Fruit fly (Drosophila melanogaster) whole organism, prepupa: ENCODE results near the gene Mccc1.

ENCODE experiments used
- Blimp-1 ChIP-seq: fragments of 200-800 bp; sonication (Bioruptor generic); optimal IDR thresholded peaks from 3 replicates; lab custom pipeline; 2017; ENCODE audit warnings: missing biosample characterization, missing genetic modification characterization, mild to moderate bottlenecking, moderate library complexity, missing genetic modification reagents
- CG10631 ChIP-seq: fragments of 200-800 bp; sonication (Bioruptor generic); optimal IDR thresholded peaks from 2 replicates; lab custom pipeline; 2016; ENCODE audit warnings: missing biosample characterization, missing genetic modification characterization
- CG10669 ChIP-seq: fragments of 200-800 bp; sonication (Bioruptor generic); optimal IDR thresholded peaks from 3 replicates; lab custom pipeline; 2018; ENCODE audit warnings: missing biosample characterization, mild to moderate bottlenecking, missing genetic modification characterization, moderate library complexity
- CG11902 ChIP-seq: fragments of 200-800 bp; sonication (Bioruptor generic); optimal IDR thresholded peaks from 3 replicates; lab custom pipeline; 2016; ENCODE audit warnings: missing biosample characterization, missing genetic modification characterization
- CG15336 ChIP-seq: fragments of 200-800 bp; sonication (Bioruptor generic); IDR thresholded peaks from 2 replicates; pipeline ENCODE4 v1.3.6; 2022; ENCODE audit warnings: missing biosample characterization, missing genetic modification characterization
- CG16779 ChIP-seq: fragments of 200-800 bp; sonication (Bioruptor generic); optimal IDR thresholded peaks from 3 replicates; lab custom pipeline; 2017; ENCODE audit warnings: missing biosample characterization, mild to moderate bottlenecking, missing genetic modification characterization
- CG31627 ChIP-seq: fragments of 200-800 bp; sonication (Bioruptor generic); optimal IDR thresholded peaks from 3 replicates; lab custom pipeline; 2016; ENCODE audit warnings: missing biosample characterization, missing genetic modification characterization
- CG32006 ChIP-seq: fragments of 200-800 bp; sonication (Bioruptor generic); optimal IDR thresholded peaks from 3 replicates; lab custom pipeline; 2017; ENCODE audit warnings: missing biosample characterization, mild to moderate bottlenecking, missing genetic modification characterization
- CG34406 ChIP-seq: fragments of 200-800 bp; sonication (Bioruptor generic); optimal IDR thresholded peaks from 3 replicates; lab custom pipeline; 2016; ENCODE audit warnings: missing biosample characterization, missing genetic modification characterization
- CG3919 ChIP-seq: fragments of 200-800 bp; sonication (Bioruptor generic); optimal IDR thresholded peaks from 3 replicates; lab custom pipeline; 2016; ENCODE audit warnings: missing biosample characterization, missing genetic modification characterization
- CG4318 ChIP-seq: fragments of 200-800 bp; sonication (Bioruptor generic); optimal IDR thresholded peaks from 3 replicates; lab custom pipeline; 2017; ENCODE audit warnings: missing biosample characterization, mild to moderate bottlenecking, missing genetic modification characterization
- CG6163 ChIP-seq: fragments of 200-800 bp; sonication (Bioruptor generic); IDR thresholded peaks from 3 replicates; pipeline ENCODE4 v1.3.6; 2022; ENCODE audit warnings: missing biosample characterization, missing genetic modification characterization
- CG6792 ChIP-seq: fragments of 200-800 bp; sonication (Bioruptor generic); optimal IDR thresholded peaks from 3 replicates; lab custom pipeline; 2016; ENCODE audit warnings: missing biosample characterization, missing genetic modification characterization
- CG6854 ChIP-seq: fragments of 200-800 bp; sonication (Bioruptor generic); optimal IDR thresholded peaks from 2 replicates; lab custom pipeline; 2017; ENCODE audit warnings: missing biosample characterization, mild to moderate bottlenecking, missing genetic modification characterization
- CG7368 ChIP-seq: fragments of 200-800 bp; sonication (Bioruptor generic); optimal IDR thresholded peaks from 3 replicates; lab custom pipeline; 2016; ENCODE audit warnings: missing biosample characterization, missing genetic modification characterization
- CG8119 ChIP-seq: fragments of 200-800 bp; sonication (Bioruptor generic); IDR thresholded peaks from 3 replicates; pipeline ENCODE4 v1.3.6; 2022; ENCODE audit warnings: missing biosample characterization, missing genetic modification characterization
- CG8319 ChIP-seq: fragments of 200-800 bp; sonication (Bioruptor generic); optimal IDR thresholded peaks from 3 replicates; lab custom pipeline; 2016; ENCODE audit warnings: missing biosample characterization, missing genetic modification characterization
- CG8632 ChIP-seq: fragments of 200-800 bp; sonication (Bioruptor generic); optimal IDR thresholded peaks from 3 replicates; lab custom pipeline; 2016; ENCODE audit warnings: missing biosample characterization, missing genetic modification characterization
- Eip75B ChIP-seq: fragments of 200-800 bp; sonication (Bioruptor generic); optimal IDR thresholded peaks from 3 replicates; lab custom pipeline; 2016; ENCODE audit warnings: missing biosample characterization, missing genetic modification characterization
- Eip78C ChIP-seq: fragments of 200-800 bp; sonication (Bioruptor generic); peaks from one replicate; lab custom pipeline; 2016; ENCODE audit warnings: missing biosample characterization, missing genetic modification characterization
- Ets21C ChIP-seq: fragments of 200-800 bp; sonication (Bioruptor generic); optimal IDR thresholded peaks from 3 replicates; lab custom pipeline; 2016; ENCODE audit warnings: missing biosample characterization, missing genetic modification characterization
- Ets96B ChIP-seq: fragments of 200-800 bp; optimal IDR thresholded peaks from 2 replicates; lab custom pipeline; 2019; ENCODE audit warnings: missing biosample characterization, mild to moderate bottlenecking, missing genetic modification characterization, moderate library complexity
- Gug ChIP-seq: fragments of 200-800 bp; sonication (Bioruptor generic); IDR thresholded peaks from 2 replicates; pipeline ENCODE4 v1.3.6; 2022; ENCODE audit warnings: missing biosample characterization, missing genetic modification characterization
- Hr39 ChIP-seq: fragments of 200-800 bp; sonication (Bioruptor generic); optimal IDR thresholded peaks from 2 replicates; lab custom pipeline; 2016; ENCODE audit warnings: missing biosample characterization, missing genetic modification characterization
- Hr4 ChIP-seq: fragments of 200-800 bp; sonication (Bioruptor generic); optimal IDR thresholded peaks from 3 replicates; lab custom pipeline; 2016; ENCODE audit warnings: missing biosample characterization, missing genetic modification characterization
- Met ChIP-seq: fragments of 200-800 bp; sonication (Bioruptor generic); optimal IDR thresholded peaks from 3 replicates; lab custom pipeline; 2016; ENCODE audit warnings: missing biosample characterization, missing genetic modification characterization
- OdsH ChIP-seq: fragments of 200-800 bp; sonication (Bioruptor generic); optimal IDR thresholded peaks from 3 replicates; lab custom pipeline; 2016; ENCODE audit warnings: missing biosample characterization, missing genetic modification characterization
- Smox ChIP-seq: fragments of 200-800 bp; sonication (Bioruptor generic); optimal IDR thresholded peaks from 3 replicates; lab custom pipeline; 2016; ENCODE audit warnings: missing biosample characterization, missing genetic modification characterization
- Sox102F ChIP-seq: fragments of 200-800 bp; sonication (Bioruptor generic); optimal IDR thresholded peaks from 2 replicates; lab custom pipeline; 2016; ENCODE audit warnings: missing biosample characterization, mild to moderate bottlenecking, missing genetic modification characterization
- Sox14 ChIP-seq: fragments of 200-800 bp; sonication (Bioruptor generic); optimal IDR thresholded peaks from 3 replicates; lab custom pipeline; 2016; ENCODE audit warnings: missing biosample characterization, missing genetic modification characterization
- Sox15 ChIP-seq: fragments of 200-800 bp; sonication (Bioruptor generic); optimal IDR thresholded peaks from 3 replicates; lab custom pipeline; 2016; ENCODE audit warnings: missing biosample characterization, missing genetic modification characterization
- achi ChIP-seq: fragments of 200-800 bp; sonication (Bioruptor generic); optimal IDR thresholded peaks from 3 replicates; lab custom pipeline; 2016; ENCODE audit warnings: missing biosample characterization, missing genetic modification characterization
- acj6 ChIP-seq: fragments of 200-800 bp; sonication (Bioruptor generic); optimal IDR thresholded peaks from 3 replicates; lab custom pipeline; 2016; ENCODE audit warnings: missing biosample characterization, missing genetic modification characterization
- cyc ChIP-seq: fragments of 200-800 bp; sonication (Bioruptor generic); optimal IDR thresholded peaks from 3 replicates; lab custom pipeline; 2016; ENCODE audit warnings: missing biosample characterization, missing genetic modification characterization
- dac ChIP-seq: fragments of 200-800 bp; sonication (Bioruptor generic); optimal IDR thresholded peaks from 2 replicates; lab custom pipeline; 2017; ENCODE audit warnings: missing biosample characterization, mild to moderate bottlenecking, missing genetic modification characterization
- eg ChIP-seq: fragments of 200-800 bp; sonication (Bioruptor generic); IDR thresholded peaks from 3 replicates; pipeline ENCODE4 v1.3.6; 2022; ENCODE audit warnings: missing biosample characterization, missing genetic modification characterization
- esn ChIP-seq: fragments of 200-800 bp; sonication (Bioruptor generic); optimal IDR thresholded peaks from 2 replicates; lab custom pipeline; 2016; ENCODE audit warnings: missing biosample characterization, mild to moderate bottlenecking, missing genetic modification characterization, moderate library complexity
- fd59A ChIP-seq: fragments of 200-800 bp; sonication (Bioruptor generic); optimal IDR thresholded peaks from 2 replicates; lab custom pipeline; 2017; ENCODE audit warnings: missing biosample characterization, mild to moderate bottlenecking, missing genetic modification characterization, missing genetic modification reagents
- fd85E ChIP-seq: fragments of 200-800 bp; sonication (Bioruptor generic); optimal IDR thresholded peaks from 3 replicates; lab custom pipeline; 2016; ENCODE audit warnings: missing biosample characterization, missing genetic modification characterization
- fkh ChIP-seq: fragments of 200-800 bp; sonication (Bioruptor generic); optimal IDR thresholded peaks from 3 replicates; lab custom pipeline; 2017; ENCODE audit warnings: missing biosample characterization, mild to moderate bottlenecking, missing genetic modification characterization, moderate library complexity
- lz ChIP-seq: fragments of 200-800 bp; sonication (Bioruptor generic); optimal IDR thresholded peaks from 3 replicates; lab custom pipeline; 2016; ENCODE audit warnings: missing biosample characterization, missing genetic modification characterization
- net ChIP-seq: fragments of 200-800 bp; sonication (Bioruptor generic); optimal IDR thresholded peaks from 3 replicates; lab custom pipeline; 2016; ENCODE audit warnings: missing biosample characterization, missing genetic modification characterization
- pdm3 ChIP-seq: fragments of 200-800 bp; sonication (Bioruptor generic); optimal IDR thresholded peaks from 3 replicates; lab custom pipeline; 2016; ENCODE audit warnings: missing biosample characterization, missing genetic modification characterization
- salr ChIP-seq, 2 experiments: fragments of 200-800 bp; sonication (Bioruptor generic); optimal IDR thresholded peaks; 3 replicates each; lab custom pipeline; 2016 to 2018; ENCODE audit warnings: missing biosample characterization in 2 of 2, missing genetic modification characterization in 2 of 2, mild to moderate bottlenecking in 1 of 2
- spab ChIP-seq: fragments of 200-800 bp; sonication (Bioruptor generic); optimal IDR thresholded peaks from 2 replicates; lab custom pipeline; 2017; ENCODE audit warnings: missing biosample characterization, mild to moderate bottlenecking, missing genetic modification characterization, missing genetic modification reagents
- ss ChIP-seq, 2 experiments: fragments of 200-800 bp; sonication (Bioruptor generic); optimal IDR thresholded peaks; 2 replicates in 1 of 2; 3 replicates in 1 of 2; lab custom pipeline; 2017 to 2018; ENCODE audit warnings: mild to moderate bottlenecking in 2 of 2, missing biosample characterization in 2 of 2, missing genetic modification characterization in 2 of 2, moderate library complexity in 1 of 2
- svp ChIP-seq: fragments of 200-800 bp; sonication (Bioruptor generic); peaks from one replicate; lab custom pipeline; 2016; ENCODE audit warnings: missing biosample characterization, missing genetic modification characterization
- vri ChIP-seq: fragments of 200-800 bp; sonication (Bioruptor generic); optimal IDR thresholded peaks from 3 replicates; lab custom pipeline; 2016; ENCODE audit warnings: missing biosample characterization, mild to moderate bottlenecking, missing genetic modification characterization

The Mccc1 gene

DNA sequence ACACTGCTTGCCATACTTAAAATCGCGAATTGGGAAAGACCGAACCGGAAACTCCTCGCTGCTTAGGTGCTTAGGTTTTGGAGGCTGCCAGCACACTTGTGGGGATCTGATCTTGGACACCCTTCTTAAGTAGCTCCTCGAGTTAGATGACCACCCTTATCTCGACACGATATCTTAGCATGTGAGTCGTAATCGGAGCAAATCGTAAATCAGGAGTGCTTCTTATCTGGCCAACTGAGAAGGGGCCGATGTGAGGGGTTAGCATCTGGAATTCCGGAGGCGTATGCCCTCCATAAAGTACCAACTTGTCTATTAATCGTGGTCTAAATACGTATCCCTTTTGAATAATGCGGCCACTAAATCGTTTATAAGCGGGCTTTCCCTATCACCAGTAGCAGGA, 39.1 kb downstream of the Mccc1 start, which contains the start of gene salt:
salt (minus strand) TSS at position 101 of the 400 bp plus-strand sequence.
- TF ChIP-seq Gug (no peak), CG6854 (GFP tag; lab: Kevin White, UChicago) (no peak), CG31627 (GFP tag; lab: Kevin White, UChicago) (no peak), OdsH (GFP tag; lab: Kevin White, UChicago) (no peak), cyc (GFP tag; lab: Kevin White, UChicago) (no peak), CG16779 (no peak), CG6792 (GFP tag; lab: Kevin White, UChicago) (no peak), CG6163 (GFP tag; lab: Robert Waterston, UW) (no peak)

DNA sequence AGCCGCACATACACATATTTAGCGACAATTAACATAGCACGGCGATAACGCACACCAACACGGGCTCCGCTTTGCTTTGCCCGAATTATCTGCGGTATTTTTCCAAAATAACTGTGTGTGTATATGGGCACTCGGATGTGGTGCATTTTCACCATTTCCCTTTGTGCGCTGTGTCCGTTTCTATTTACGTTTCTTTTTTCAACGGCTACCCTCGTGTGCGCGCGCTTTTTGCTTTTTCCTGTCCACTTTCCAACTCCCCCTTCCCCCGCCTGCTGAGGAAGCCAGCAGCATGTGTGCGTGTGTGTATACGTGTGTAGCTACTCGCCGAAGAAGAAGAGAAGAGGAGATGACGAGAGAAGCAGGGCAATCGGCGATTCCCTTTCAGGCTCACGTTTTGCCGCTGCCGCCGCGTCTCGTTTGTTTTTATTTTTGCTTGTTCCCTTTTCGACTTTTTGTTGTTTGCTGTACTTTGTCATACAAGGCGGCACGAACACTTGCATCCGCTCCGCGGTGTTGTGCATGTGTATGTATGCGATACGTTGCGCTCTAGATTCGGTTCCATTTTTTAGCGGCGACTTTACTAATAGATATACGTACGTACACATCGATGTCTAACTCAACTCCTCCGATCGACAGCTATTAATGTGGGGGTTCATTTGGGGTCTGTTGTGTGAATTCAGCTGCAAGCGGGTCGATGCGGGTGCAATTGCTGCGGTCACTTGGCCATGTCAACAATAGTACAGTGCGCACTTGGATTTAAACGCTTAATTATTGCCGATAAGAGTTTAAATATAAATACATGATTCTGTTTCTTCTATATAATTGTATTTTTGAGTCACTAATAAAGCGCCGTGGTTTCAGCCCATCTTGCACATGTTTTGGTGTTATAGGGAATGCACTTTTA, 45.4 kb downstream of the Mccc1 start:
- TF ChIP-seq achi (GFP tag; lab: Kevin White, UChicago) (peak; percentile 2), Eip75B (GFP tag; lab: Kevin White, UChicago) (peak; percentile 51), Sox14 (GFP tag; lab: Kevin White, UChicago) (peak; percentile 54), Met (GFP tag; lab: Kevin White, UChicago) (no peak), Hr4 (GFP tag; lab: Kevin White, UChicago) (no peak), CG6792 (GFP tag; lab: Kevin White, UChicago) (peak; percentile 1), CG8319 (GFP tag; lab: Kevin White, UChicago) (no peak), salr (GFP tag; optimal IDR thresholded peaks at IDR 0.05; lab: Kevin White, UChicago) (no peak), spab (GFP tag; lab: Kevin White, UChicago) (peak; percentile 36), OdsH (GFP tag; lab: Kevin White, UChicago) (no peak), fd59A (GFP tag; lab: Kevin White, UChicago) (no peak), CG11902 (GFP tag; lab: Kevin White, UChicago) (no peak), esn (GFP tag; lab: Kevin White, UChicago) (peak; percentile 12), fd85E (GFP tag; lab: Kevin White, UChicago) (no peak), CG31627 (GFP tag; lab: Kevin White, UChicago) (no peak), Ets96B (peak; percentile 52), Hr39 (GFP tag; lab: Kevin White, UChicago) (no peak), ss (GFP tag; optimal IDR thresholded peaks at IDR 0.05; lab: Kevin White, UChicago) (peak; percentile 79 to 90), fkh (GFP tag; lab: Kevin White, UChicago) (peak; percentile 80), CG6854 (GFP tag; lab: Kevin White, UChicago) (peak; percentile 80), lz (GFP tag; lab: Kevin White, UChicago) (no peak), net (GFP tag; lab: Kevin White, UChicago) (peak; percentile 74), Sox15 (no peak), Blimp-1 (peak; percentile 38), dac (GFP tag; lab: Kevin White, UChicago) (no peak), CG32006 (peak; percentile 15), CG4318 (GFP tag; lab: Kevin White, UChicago) (no peak), CG10631 (GFP tag; lab: Kevin White, UChicago) (no peak), Eip78C (GFP tag; lab: Kevin White, UChicago) (peak; percentile 72), eg (GFP tag; lab: Robert Waterston, UW) (no peak), svp (GFP tag; lab: Kevin White, UChicago) (peak; percentile 63), CG34406 (GFP tag; lab: Kevin White, UChicago) (no peak), CG3919 (GFP tag; lab: Kevin White, UChicago) (peak; percentile 33), CG15336 (no peak), acj6 (GFP tag; lab: Kevin White, UChicago) (no peak), vri (GFP tag; lab: Kevin White, UChicago) (peak; percentile 31), Smox (GFP tag; lab: Kevin White, UChicago) (no peak), CG8632 (GFP tag; lab: Kevin White, UChicago) (peak; percentile 5), cyc (GFP tag; lab: Kevin White, UChicago) (no peak), CG7368 (GFP tag; lab: Kevin White, UChicago) (no peak), pdm3 (GFP tag; lab: Kevin White, UChicago) (no peak), CG6163 (GFP tag; lab: Robert Waterston, UW) (no peak), CG10669 (peak; percentile 35), Sox102F (GFP tag; lab: Kevin White, UChicago) (no peak), CG8119 (no peak), Ets21C (no peak)
